Fruit fly (Drosophila melanogaster) whole organism, prepupa: ENCODE data around the gene Ser.
A peak's percentile ranks its signal among the peaks of the same experiment; 100 is the strongest.

Source experiments
- CG10631 ChIP-seq: fragments of 200-800 bp; sonication (Bioruptor generic); optimal IDR thresholded peaks from 2 replicates; lab custom pipeline; 2016; ENCODE audit warnings: missing biosample characterization, missing genetic modification characterization
- CG10669 ChIP-seq: fragments of 200-800 bp; sonication (Bioruptor generic); optimal IDR thresholded peaks from 3 replicates; lab custom pipeline; 2018; ENCODE audit warnings: missing biosample characterization, mild to moderate bottlenecking, missing genetic modification characterization, moderate library complexity
- CG11902 ChIP-seq: fragments of 200-800 bp; sonication (Bioruptor generic); optimal IDR thresholded peaks from 3 replicates; lab custom pipeline; 2016; ENCODE audit warnings: missing biosample characterization, missing genetic modification characterization
- CG1621 ChIP-seq: fragments of 200-800 bp; sonication (Bioruptor generic); optimal IDR thresholded peaks from 3 replicates; lab custom pipeline; 2018; ENCODE audit warnings: missing biosample characterization, mild to moderate bottlenecking, missing genetic modification characterization
- CG16779 ChIP-seq: fragments of 200-800 bp; sonication (Bioruptor generic); optimal IDR thresholded peaks from 3 replicates; lab custom pipeline; 2017; ENCODE audit warnings: missing biosample characterization, mild to moderate bottlenecking, missing genetic modification characterization
- CG3032 ChIP-seq: fragments of 200-800 bp; optimal IDR thresholded peaks from 2 replicates; lab custom pipeline; 2019; ENCODE audit warnings: missing biosample characterization, mild to moderate bottlenecking, missing genetic modification characterization, moderate library complexity
- CG32006 ChIP-seq: fragments of 200-800 bp; sonication (Bioruptor generic); optimal IDR thresholded peaks from 3 replicates; lab custom pipeline; 2017; ENCODE audit warnings: missing biosample characterization, mild to moderate bottlenecking, missing genetic modification characterization
- CG34406 ChIP-seq: fragments of 200-800 bp; sonication (Bioruptor generic); optimal IDR thresholded peaks from 3 replicates; lab custom pipeline; 2016; ENCODE audit warnings: missing biosample characterization, missing genetic modification characterization
- CG3919 ChIP-seq: fragments of 200-800 bp; sonication (Bioruptor generic); optimal IDR thresholded peaks from 3 replicates; lab custom pipeline; 2016; ENCODE audit warnings: missing biosample characterization, missing genetic modification characterization
- CG4318 ChIP-seq: fragments of 200-800 bp; sonication (Bioruptor generic); optimal IDR thresholded peaks from 3 replicates; lab custom pipeline; 2017; ENCODE audit warnings: missing biosample characterization, mild to moderate bottlenecking, missing genetic modification characterization
- CG6276 ChIP-seq: fragments of 200-800 bp; sonication (Bioruptor generic); optimal IDR thresholded peaks from 2 replicates; lab custom pipeline; 2017; ENCODE audit warnings: missing biosample characterization, mild to moderate bottlenecking, missing genetic modification characterization
- CG6792 ChIP-seq: fragments of 200-800 bp; sonication (Bioruptor generic); optimal IDR thresholded peaks from 3 replicates; lab custom pipeline; 2016; ENCODE audit warnings: missing biosample characterization, missing genetic modification characterization
- CG7368 ChIP-seq: fragments of 200-800 bp; sonication (Bioruptor generic); optimal IDR thresholded peaks from 3 replicates; lab custom pipeline; 2016; ENCODE audit warnings: missing biosample characterization, missing genetic modification characterization
- CG8119 ChIP-seq: fragments of 200-800 bp; sonication (Bioruptor generic); IDR thresholded peaks from 3 replicates; pipeline ENCODE4 v1.3.6; 2022; ENCODE audit warnings: missing biosample characterization, missing genetic modification characterization
- CG8319 ChIP-seq: fragments of 200-800 bp; sonication (Bioruptor generic); optimal IDR thresholded peaks from 3 replicates; lab custom pipeline; 2016; ENCODE audit warnings: missing biosample characterization, missing genetic modification characterization
- CG8632 ChIP-seq: fragments of 200-800 bp; sonication (Bioruptor generic); optimal IDR thresholded peaks from 3 replicates; lab custom pipeline; 2016; ENCODE audit warnings: missing biosample characterization, missing genetic modification characterization
- Eip75B ChIP-seq: fragments of 200-800 bp; sonication (Bioruptor generic); optimal IDR thresholded peaks from 3 replicates; lab custom pipeline; 2016; ENCODE audit warnings: missing biosample characterization, missing genetic modification characterization
- Eip78C ChIP-seq: fragments of 200-800 bp; sonication (Bioruptor generic); peaks from one replicate; lab custom pipeline; 2016; ENCODE audit warnings: missing biosample characterization, missing genetic modification characterization
- Ets96B ChIP-seq: fragments of 200-800 bp; optimal IDR thresholded peaks from 2 replicates; lab custom pipeline; 2019; ENCODE audit warnings: missing biosample characterization, mild to moderate bottlenecking, missing genetic modification characterization, moderate library complexity
- Hr4 ChIP-seq: fragments of 200-800 bp; sonication (Bioruptor generic); optimal IDR thresholded peaks from 3 replicates; lab custom pipeline; 2016; ENCODE audit warnings: missing biosample characterization, missing genetic modification characterization
- Lpt ChIP-seq: fragments of 200-800 bp; sonication (Bioruptor generic); optimal IDR thresholded peaks from 3 replicates; lab custom pipeline; 2016; ENCODE audit warnings: missing biosample characterization, missing genetic modification characterization
- Met ChIP-seq: fragments of 200-800 bp; sonication (Bioruptor generic); optimal IDR thresholded peaks from 3 replicates; lab custom pipeline; 2016; ENCODE audit warnings: missing biosample characterization, missing genetic modification characterization
- OdsH ChIP-seq: fragments of 200-800 bp; sonication (Bioruptor generic); optimal IDR thresholded peaks from 3 replicates; lab custom pipeline; 2016; ENCODE audit warnings: missing biosample characterization, missing genetic modification characterization
- Sox14 ChIP-seq: fragments of 200-800 bp; sonication (Bioruptor generic); optimal IDR thresholded peaks from 3 replicates; lab custom pipeline; 2016; ENCODE audit warnings: missing biosample characterization, missing genetic modification characterization
- Sox15 ChIP-seq: fragments of 200-800 bp; sonication (Bioruptor generic); optimal IDR thresholded peaks from 3 replicates; lab custom pipeline; 2016; ENCODE audit warnings: missing biosample characterization, missing genetic modification characterization
- achi ChIP-seq: fragments of 200-800 bp; sonication (Bioruptor generic); optimal IDR thresholded peaks from 3 replicates; lab custom pipeline; 2016; ENCODE audit warnings: missing biosample characterization, missing genetic modification characterization
- acj6 ChIP-seq: fragments of 200-800 bp; sonication (Bioruptor generic); optimal IDR thresholded peaks from 3 replicates; lab custom pipeline; 2016; ENCODE audit warnings: missing biosample characterization, missing genetic modification characterization
- cyc ChIP-seq: fragments of 200-800 bp; sonication (Bioruptor generic); optimal IDR thresholded peaks from 3 replicates; lab custom pipeline; 2016; ENCODE audit warnings: missing biosample characterization, missing genetic modification characterization
- dsx ChIP-seq: fragments of 200-800 bp; optimal IDR thresholded peaks from 3 replicates; lab custom pipeline; 2019; ENCODE audit warnings: missing biosample characterization, mild to moderate bottlenecking, missing genetic modification characterization, moderate library complexity; ENCODE audit not compliant: poor library complexity, severe bottlenecking
- eg ChIP-seq: fragments of 200-800 bp; sonication (Bioruptor generic); IDR thresholded peaks from 3 replicates; pipeline ENCODE4 v1.3.6; 2022; ENCODE audit warnings: missing biosample characterization, missing genetic modification characterization
- esn ChIP-seq: fragments of 200-800 bp; sonication (Bioruptor generic); optimal IDR thresholded peaks from 2 replicates; lab custom pipeline; 2016; ENCODE audit warnings: missing biosample characterization, mild to moderate bottlenecking, missing genetic modification characterization, moderate library complexity
- fd59A ChIP-seq: fragments of 200-800 bp; sonication (Bioruptor generic); optimal IDR thresholded peaks from 2 replicates; lab custom pipeline; 2017; ENCODE audit warnings: missing biosample characterization, mild to moderate bottlenecking, missing genetic modification characterization, missing genetic modification reagents
- fd85E ChIP-seq: fragments of 200-800 bp; sonication (Bioruptor generic); optimal IDR thresholded peaks from 3 replicates; lab custom pipeline; 2016; ENCODE audit warnings: missing biosample characterization, missing genetic modification characterization
- fkh ChIP-seq: fragments of 200-800 bp; sonication (Bioruptor generic); optimal IDR thresholded peaks from 3 replicates; lab custom pipeline; 2017; ENCODE audit warnings: missing biosample characterization, mild to moderate bottlenecking, missing genetic modification characterization, moderate library complexity
- net ChIP-seq: fragments of 200-800 bp; sonication (Bioruptor generic); optimal IDR thresholded peaks from 3 replicates; lab custom pipeline; 2016; ENCODE audit warnings: missing biosample characterization, missing genetic modification characterization
- pdm3 ChIP-seq: fragments of 200-800 bp; sonication (Bioruptor generic); optimal IDR thresholded peaks from 3 replicates; lab custom pipeline; 2016; ENCODE audit warnings: missing biosample characterization, missing genetic modification characterization
- salr ChIP-seq, 2 experiments: fragments of 200-800 bp; sonication (Bioruptor generic); optimal IDR thresholded peaks; 3 replicates each; lab custom pipeline; 2016 to 2018; ENCODE audit warnings: missing biosample characterization in 2 of 2, missing genetic modification characterization in 2 of 2, mild to moderate bottlenecking in 1 of 2
- spab ChIP-seq: fragments of 200-800 bp; sonication (Bioruptor generic); optimal IDR thresholded peaks from 2 replicates; lab custom pipeline; 2017; ENCODE audit warnings: missing biosample characterization, mild to moderate bottlenecking, missing genetic modification characterization, missing genetic modification reagents
- svp ChIP-seq: fragments of 200-800 bp; sonication (Bioruptor generic); peaks from one replicate; lab custom pipeline; 2016; ENCODE audit warnings: missing biosample characterization, missing genetic modification characterization
- vri ChIP-seq: fragments of 200-800 bp; sonication (Bioruptor generic); optimal IDR thresholded peaks from 3 replicates; lab custom pipeline; 2016; ENCODE audit warnings: missing biosample characterization, mild to moderate bottlenecking, missing genetic modification characterization

Gene Ser

dm6 chr3R:27153062-27153878 lies 40.8 kb downstream of the Ser start:
- TF ChIP-seq fkh (peak; percentile 50), Eip75B (GFP tag; lab: Kevin White, UChicago) (peak; percentile 7), CG8119 (peak; percentile 38; the same call in 1 of the 3 replicates), dsx (GFP tag; lab: Kevin White, UChicago) (no peak), CG6276 (GFP tag; lab: Kevin White, UChicago) (peak; percentile 7), CG1621 (no peak), CG16779 (tag; lab: Kevin White, UChicago) (no peak), esn (GFP tag; lab: Kevin White, UChicago) (peak; percentile 41), CG3032 (tag; lab: Kevin White, UChicago) (peak; percentile 46), eg (GFP tag; lab: Robert Waterston, UW) (no peak), vri (GFP tag; lab: Kevin White, UChicago) (peak; percentile 35), CG10631 (GFP tag; lab: Kevin White, UChicago) (peak; percentile 29), Ets96B (peak; percentile 10), CG6792 (GFP tag; lab: Kevin White, UChicago) (no peak), fd85E (GFP tag; lab: Kevin White, UChicago) (no peak), Sox14 (GFP tag; lab: Kevin White, UChicago) (peak; percentile 27), Met (no peak), CG4318 (GFP tag; lab: Kevin White, UChicago) (peak; percentile 28), achi (GFP tag; lab: Kevin White, UChicago) (peak; percentile 38), svp (GFP tag; lab: Kevin White, UChicago) (peak; percentile 65), salr (GFP tag; optimal IDR thresholded peaks at IDR 0.05; lab: Kevin White, UChicago) (peak in 1 of 2 experiments; percentile 63), CG11902 (peak; percentile 0), CG8632 (GFP tag; lab: Kevin White, UChicago) (peak; percentile 6), Sox15 (GFP tag; lab: Kevin White, UChicago) (no peak), spab (GFP tag; lab: Kevin White, UChicago) (peak; percentile 26), CG3919 (peak; percentile 3), CG7368 (GFP tag; lab: Kevin White, UChicago) (no peak), pdm3 (peak; percentile 38), CG8319 (GFP tag; lab: Kevin White, UChicago) (no peak), acj6 (GFP tag; lab: Kevin White, UChicago) (peak; percentile 20), net (GFP tag; lab: Kevin White, UChicago) (peak; percentile 1), OdsH (GFP tag; lab: Kevin White, UChicago) (peak; percentile 29), CG10669 (peak; percentile 24), Eip78C (peak; percentile 13), fd59A (GFP tag; lab: Kevin White, UChicago) (no peak), CG32006 (peak; percentile 70), Lpt (GFP tag; lab: Kevin White, UChicago) (no peak), cyc (GFP tag; lab: Kevin White, UChicago) (peak; percentile 17), CG34406 (peak; percentile 38), Hr4 (GFP tag; lab: Kevin White, UChicago) (peak; percentile 42)
